Worm (Caenorhabditis elegans): ENCODE measurements around the gene dph-7.

ce11 chrIII:13315071-13315470 is at the start of gene dph-7:
- TF ChIP-seq nhr-11 (tag; optimal IDR thresholded peaks at IDR 0.05) (no peak), fos-1 (tag; optimal IDR thresholded peaks at IDR 0.05) (no peak), mdl-1 (tag; optimal IDR thresholded peaks at IDR 0.05) (no peak), nhr-28 (tag; optimal IDR thresholded peaks at IDR 0.05) (no peak), ces-1 (GFP tag; optimal IDR thresholded peaks at IDR 0.05) (no peak), vab-7 (GFP tag; IDR thresholded peaks at IDR 0.05) (no peak), hif-1 (tag; optimal IDR thresholded peaks at IDR 0.05) (no peak)
